Worm (Caenorhabditis elegans): ENCODE measurements around the gene dnj-5.

DNA sequence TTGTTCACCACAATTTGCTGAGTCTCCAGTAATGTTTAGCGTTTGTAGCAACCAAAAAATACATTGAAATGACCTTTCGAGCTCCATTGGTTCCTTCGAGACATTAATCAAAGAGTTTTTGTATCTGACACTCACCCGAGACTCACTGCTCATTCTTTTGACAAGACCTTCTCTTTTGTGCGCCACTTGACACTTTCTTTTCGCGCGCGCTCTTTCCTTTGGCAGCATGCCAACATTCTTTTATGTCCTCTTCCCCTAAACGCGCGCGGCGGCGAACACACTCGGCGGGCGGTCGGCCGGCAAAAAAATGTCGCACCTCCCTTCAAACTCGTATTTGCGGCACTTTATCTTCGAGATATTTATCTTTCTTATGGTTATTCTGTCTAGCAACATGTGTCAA is 14.4 kb downstream of the dnj-5 start:
- TF ChIP-seq dao-5 (tag; optimal IDR thresholded peaks at IDR 0.05) (no peak), him-1 (tag; optimal IDR thresholded peaks at IDR 0.05) (no peak)
